Worm (Caenorhabditis elegans) whole organism, L2 larva: ENCODE results near the gene R13A1.10.

Experiments used
- C34F6.9 ChIP-seq: fragments of 150-350 bp; optimal IDR thresholded peaks from 2 replicates; lab custom pipeline; 2014; ENCODE audit warnings: missing biosample characterization, missing genetic modification characterization
- F13H6.1 ChIP-seq: sonication (generic microtip); optimal IDR thresholded peaks from 2 replicates; lab custom pipeline; 2016; ENCODE audit warnings: missing genetic modification characterization, missing compliant biosample characterization
- Y55F3AM.14 ChIP-seq: fragments of 200-800 bp; sonication (Bioruptor generic); optimal IDR thresholded peaks from 2 replicates; lab custom pipeline; 2018; ENCODE audit warnings: mild to moderate bottlenecking, missing genetic modification characterization, missing compliant biosample characterization
- ZK546.5 ChIP-seq: sonication (generic microtip); optimal IDR thresholded peaks from 2 replicates; lab custom pipeline; 2017; ENCODE audit warnings: missing biosample characterization, missing genetic modification characterization
- alr-1 ChIP-seq: fragments of 150-350 bp; optimal IDR thresholded peaks from 2 replicates; lab custom pipeline; 2014; ENCODE audit warnings: missing biosample characterization, missing genetic modification characterization
- aly-2 ChIP-seq: fragments of 150-350 bp; optimal IDR thresholded peaks from 2 replicates; lab custom pipeline; 2014; ENCODE audit warnings: missing biosample characterization, missing genetic modification characterization
- ama-1 ChIP-seq: fragments of 150-350 bp; optimal IDR thresholded peaks from 2 replicates; lab custom pipeline; 2018; ENCODE audit warnings: inconsistent platforms
- blmp-1 ChIP-seq: sonication (generic microtip); optimal IDR thresholded peaks from 2 replicates; lab custom pipeline; 2017; ENCODE audit warnings: missing genetic modification characterization, mild to moderate bottlenecking, missing compliant biosample characterization, antibody characterized with exemption, moderate library complexity; ENCODE audit not compliant: insufficient read depth
- ceh-82 ChIP-seq: fragments of 150-350 bp; optimal IDR thresholded peaks from 2 replicates; lab custom pipeline; 2014; ENCODE audit warnings: missing biosample characterization, missing genetic modification characterization
- crh-2 ChIP-seq: sonication (generic microtip); optimal IDR thresholded peaks from 2 replicates; lab custom pipeline; 2017; ENCODE audit warnings: missing biosample characterization, missing genetic modification characterization
- dmd-4 ChIP-seq: sonication (generic microtip); optimal IDR thresholded peaks from 2 replicates; lab custom pipeline; 2017; ENCODE audit warnings: missing biosample characterization, missing genetic modification characterization
- egl-27 ChIP-seq: sonication (generic microtip); optimal IDR thresholded peaks from 3 replicates; lab custom pipeline; 2017; ENCODE audit warnings: missing biosample characterization, missing genetic modification reagents, missing genetic modification characterization
- elt-1 ChIP-seq: fragments of 150-350 bp; optimal IDR thresholded peaks from 2 replicates; lab custom pipeline; 2014; ENCODE audit warnings: missing biosample characterization, missing genetic modification characterization
- elt-3 ChIP-seq: sonication (generic microtip); optimal IDR thresholded peaks from 2 replicates; lab custom pipeline; 2017; ENCODE audit warnings: missing biosample characterization, missing genetic modification characterization
- fos-1 ChIP-seq: fragments of 150-350 bp; optimal IDR thresholded peaks from 2 replicates; lab custom pipeline; 2014; ENCODE audit warnings: missing biosample characterization, missing genetic modification characterization
- lin-11 ChIP-seq: fragments of 150-350 bp; sonication (generic microtip); optimal IDR thresholded peaks from 2 replicates; lab custom pipeline; 2014; ENCODE audit warnings: missing biosample characterization, missing genetic modification characterization, inconsistent platforms, mixed read lengths
- lin-13 ChIP-seq: fragments of 150-350 bp; optimal IDR thresholded peaks from 2 replicates; lab custom pipeline; 2014; ENCODE audit warnings: missing biosample characterization, missing genetic modification reagents, missing genetic modification characterization
- lsy-2 ChIP-seq, 2 experiments: fragments of 150-350 bp in 1 of 2; sonication (generic microtip) in 1 of 2; optimal IDR thresholded peaks; 2 replicates each; lab custom pipeline; 2014 to 2017; ENCODE audit warnings: missing biosample characterization in 2 of 2, missing genetic modification characterization in 2 of 2
- mab-5 ChIP-seq: fragments of 150-350 bp; optimal IDR thresholded peaks from 2 replicates; lab custom pipeline; 2014; ENCODE audit warnings: missing biosample characterization, missing genetic modification characterization
- mdl-1 ChIP-seq, 2 experiments: fragments of 150-350 bp in 1 of 2; sonication (generic microtip) in 1 of 2; optimal IDR thresholded peaks; 2 replicates each; lab custom pipeline; 2017; ENCODE audit warnings: missing biosample characterization in 2 of 2, missing genetic modification characterization in 2 of 2
- nhr-10 ChIP-seq: sonication (generic microtip); optimal IDR thresholded peaks from 2 replicates; lab custom pipeline; 2017; ENCODE audit warnings: missing biosample characterization, missing genetic modification characterization
- nhr-11 ChIP-seq: fragments of 150-350 bp; optimal IDR thresholded peaks from 2 replicates; lab custom pipeline; 2014; ENCODE audit warnings: missing biosample characterization, missing genetic modification characterization
- nhr-12 ChIP-seq: fragments of 150-350 bp; optimal IDR thresholded peaks from 2 replicates; lab custom pipeline; 2014; ENCODE audit warnings: missing biosample characterization, missing genetic modification characterization
- nhr-129 ChIP-seq: fragments of 150-350 bp; optimal IDR thresholded peaks from 2 replicates; lab custom pipeline; 2014; ENCODE audit warnings: missing biosample characterization, missing genetic modification characterization
- nhr-21 ChIP-seq: fragments of 150-350 bp; optimal IDR thresholded peaks from 2 replicates; lab custom pipeline; 2014; ENCODE audit warnings: missing biosample characterization, missing genetic modification characterization
- nhr-237 ChIP-seq: fragments of 150-350 bp; optimal IDR thresholded peaks from 2 replicates; lab custom pipeline; 2014; ENCODE audit warnings: missing biosample characterization, missing genetic modification characterization
- nhr-25 ChIP-seq: fragments of 150-350 bp; sonication (generic microtip); optimal IDR thresholded peaks from 3 replicates; lab custom pipeline; 2014; ENCODE audit warnings: missing biosample characterization, missing genetic modification characterization
- nhr-6 ChIP-seq: fragments of 150-350 bp; optimal IDR thresholded peaks from 2 replicates; lab custom pipeline; 2014; ENCODE audit warnings: missing biosample characterization, missing genetic modification characterization
- nhr-77 ChIP-seq: fragments of 150-350 bp; optimal IDR thresholded peaks from 2 replicates; lab custom pipeline; 2014; ENCODE audit warnings: missing biosample characterization, missing genetic modification characterization
- peb-1 ChIP-seq: fragments of 150-350 bp; optimal IDR thresholded peaks from 2 replicates; lab custom pipeline; 2014; ENCODE audit warnings: missing biosample characterization, missing genetic modification characterization
- sem-4 ChIP-seq: fragments of 150-350 bp; optimal IDR thresholded peaks from 2 replicates; lab custom pipeline; 2014; ENCODE audit warnings: missing biosample characterization, missing genetic modification reagents, missing genetic modification characterization
- sma-3 ChIP-seq: sonication (generic microtip); optimal IDR thresholded peaks from 2 replicates; lab custom pipeline; 2016; ENCODE audit warnings: missing genetic modification reagents, missing genetic modification characterization, missing compliant biosample characterization
- sma-9 ChIP-seq, 2 experiments: fragments of 150-350 bp in 1 of 2; sonication (generic microtip) in 1 of 2; optimal IDR thresholded peaks; 2 replicates each; lab custom pipeline; 2014 to 2016; ENCODE audit warnings: missing genetic modification characterization in 2 of 2, mild to moderate bottlenecking in 1 of 2, missing biosample characterization in 1 of 2, missing compliant biosample characterization in 1 of 2, missing genetic modification reagents in 1 of 2, moderate library complexity in 1 of 2
- snpc-4 ChIP-seq: fragments of 150-350 bp; optimal IDR thresholded peaks from 2 replicates; lab custom pipeline; 2014; ENCODE audit warnings: missing biosample characterization, missing genetic modification characterization
- unc-39 ChIP-seq: fragments of 150-350 bp; optimal IDR thresholded peaks from 2 replicates; lab custom pipeline; 2014; ENCODE audit warnings: missing biosample characterization, missing genetic modification characterization
- unc-55 ChIP-seq: fragments of 150-350 bp; sonication (generic microtip); optimal IDR thresholded peaks from 3 replicates; lab custom pipeline; 2014; ENCODE audit warnings: missing biosample characterization, missing genetic modification reagents, missing genetic modification characterization
- zag-1 ChIP-seq: fragments of 150-350 bp; optimal IDR thresholded peaks from 2 replicates; lab custom pipeline; 2014; ENCODE audit warnings: missing biosample characterization, missing genetic modification characterization
- ztf-1 ChIP-seq: fragments of 200-800 bp; sonication (Bioruptor generic); conservative IDR thresholded peaks from 2 replicates; pipeline ENCODE4 v1.3.6; 2022; ENCODE audit warnings: missing genetic modification characterization, missing compliant biosample characterization
- ztf-11 ChIP-seq: sonication (generic microtip); optimal IDR thresholded peaks from 2 replicates; lab custom pipeline; 2017; ENCODE audit warnings: missing biosample characterization, missing genetic modification characterization
- ztf-4 ChIP-seq: fragments of 150-350 bp; optimal IDR thresholded peaks from 2 replicates; lab custom pipeline; 2014; ENCODE audit warnings: missing biosample characterization, missing genetic modification characterization

R13A1.10 gene

ce11 chrIV:7242220-7242789 lies 15.3 kb upstream of the R13A1.10 start, which contains the start of gene gstk-2:
gstk-2 (minus strand) TSS chrIV:7242270.
- TF ChIP-seq zag-1 (no peak), alr-1 (tag; lab: Kevin White, UChicago) (no peak), nhr-129 (tag; lab: Kevin White, UChicago) (peak; percentile 57), nhr-21 (tag; lab: Kevin White, UChicago) (no peak), nhr-12 (tag; lab: Kevin White, UChicago) (no peak), F13H6.1 (peak; percentile 65), ceh-82 (tag; lab: Kevin White, UChicago) (no peak), C34F6.9 (peak; percentile 42), nhr-237 (tag; lab: Kevin White, UChicago) (no peak), sma-9 (GFP tag; optimal IDR thresholded peaks at IDR 0.05; lab: Kevin White, UChicago) (peak; percentile 62), sma-9 (tag; optimal IDR thresholded peaks at IDR 0.05; lab: Kevin White, UChicago) (no peak), lin-11 (tag; lab: Kevin White, UChicago) (no peak), lsy-2 (tag; optimal IDR thresholded peaks at IDR 0.05; lab: Kevin White, UChicago) (peak in 1 of 2 experiments; percentile 9), dmd-4 (tag; lab: Kevin White, UChicago) (no peak)

ce11 chrIV:7240564-7240963 lies 13.6 kb upstream of the R13A1.10 start:
- peak; percentile 25 for TF ChIP-seq nhr-25
- TF ChIP-seq snpc-4 (tag; lab: Kevin White, UChicago): no peak
- TF ChIP-seq nhr-12 (tag; lab: Kevin White, UChicago): no peak

ce11 chrIV:7237668-7238214 lies 10.8 kb upstream of the R13A1.10 start, which contains the start of gene elo-3:
elo-3 (plus strand) TSS chrIV:7237718.
- TF ChIP-seq blmp-1 (tag; lab: Kevin White, UChicago) (no peak), fos-1 (tag; lab: Kevin White, UChicago) (peak; percentile 61)

ce11 chrIV:7236248-7236772 lies 9.3 kb upstream of the R13A1.10 start:
- no peak for TF ChIP-seq zag-1
- TF ChIP-seq unc-55 (GFP tag; lab: Kevin White, UChicago): no peak
- TF ChIP-seq lin-11 (tag; lab: Kevin White, UChicago): no peak
- TF ChIP-seq nhr-21 (tag; lab: Kevin White, UChicago): peak; percentile 47
- TF ChIP-seq nhr-10 (tag; lab: Kevin White, UChicago): no peak
- peak in 1 of 2 experiments; percentile 15 for TF ChIP-seq lsy-2 (tag; optimal IDR thresholded peaks at IDR 0.05; lab: Kevin White, UChicago)
- TF ChIP-seq nhr-6 (tag; lab: Kevin White, UChicago): no peak
- TF ChIP-seq, all 48 proteins: peak for 2

ce11 chrIV:7235382-7235917 lies 8.5 kb upstream of the R13A1.10 start:
- TF ChIP-seq unc-39 (tag; lab: Kevin White, UChicago) (no peak), elt-1 (no peak), ceh-82 (tag; lab: Kevin White, UChicago) (no peak), ztf-1 (GFP tag; lab: Robert Waterston, UW) (no peak), ztf-11 (tag; lab: Kevin White, UChicago) (no peak), dmd-4 (tag; lab: Kevin White, UChicago) (no peak), Y55F3AM.14 (GFP tag; lab: Kevin White, UChicago) (peak; percentile 28), sma-9 (GFP tag; optimal IDR thresholded peaks at IDR 0.05; lab: Kevin White, UChicago) (peak; percentile 42), sma-9 (tag; optimal IDR thresholded peaks at IDR 0.05; lab: Kevin White, UChicago) (no peak), ztf-4 (tag; lab: Kevin White, UChicago) (no peak), nhr-25 (no peak), nhr-11 (peak; percentile 14), nhr-77 (tag; lab: Kevin White, UChicago) (no peak), aly-2 (tag; lab: Kevin White, UChicago) (no peak), sma-3 (GFP tag; lab: Kevin White, UChicago) (peak; percentile 50), alr-1 (tag; lab: Kevin White, UChicago) (no peak), elt-3 (no peak), sem-4 (tag; lab: Kevin White, UChicago) (peak; percentile 62), crh-2 (tag; lab: Kevin White, UChicago) (peak; percentile 22), mab-5 (tag; lab: Kevin White, UChicago) (peak; percentile 26), C34F6.9 (peak; percentile 77), egl-27 (tag; lab: Kevin White, UChicago) (no peak), lsy-2 (tag; optimal IDR thresholded peaks at IDR 0.05; lab: Kevin White, UChicago) (peak; percentile 11 to 47), ama-1 (lab: Kevin White, UChicago) (no peak), ZK546.5 (tag; lab: Kevin White, UChicago) (no peak), blmp-1 (tag; lab: Kevin White, UChicago) (peak; percentile 49), mdl-1 (tag; optimal IDR thresholded peaks at IDR 0.05; lab: Kevin White, UChicago) (peak in 1 of 2 experiments; percentile 22), F13H6.1 (peak; percentile 85), zag-1 (peak; percentile 60), nhr-6 (tag; lab: Kevin White, UChicago) (no peak), nhr-12 (tag; lab: Kevin White, UChicago) (no peak), peb-1 (no peak), lin-13 (GFP tag; lab: Kevin White, UChicago) (peak; percentile 44), unc-55 (GFP tag; lab: Kevin White, UChicago) (peak; percentile 49)
